Worm (Caenorhabditis elegans) whole organism, early embryonic: ENCODE data around the gene srz-104.

Experiments
- B0310.2 ChIP-seq: sonication (generic microtip); optimal IDR thresholded peaks from 2 replicates; lab custom pipeline; 2016; ENCODE audit warnings: mild to moderate bottlenecking, missing genetic modification characterization, missing compliant biosample characterization
- F13C5.2 ChIP-seq: sonication (generic microtip); optimal IDR thresholded peaks from 2 replicates; lab custom pipeline; 2017; ENCODE audit warnings: mild to moderate bottlenecking, missing genetic modification characterization, inconsistent platforms, missing compliant biosample characterization
- aly-1 ChIP-seq: sonication (generic microtip); optimal IDR thresholded peaks from 2 replicates; lab custom pipeline; 2016; ENCODE audit warnings: missing genetic modification characterization, missing compliant biosample characterization
- ama-1 ChIP-seq: fragments of 150-350 bp; optimal IDR thresholded peaks from 2 replicates; lab custom pipeline; 2014
- ceh-13 ChIP-seq: fragments of 200-800 bp; sonication (Bioruptor generic); optimal IDR thresholded peaks from 2 replicates; lab custom pipeline; 2018; ENCODE audit warnings: mild to moderate bottlenecking, missing genetic modification characterization, missing compliant biosample characterization
- ceh-36 ChIP-seq: sonication (generic microtip); optimal IDR thresholded peaks from 2 replicates; lab custom pipeline; 2016; ENCODE audit warnings: missing genetic modification characterization, inconsistent platforms, missing compliant biosample characterization
- ets-7 ChIP-seq: sonication (generic microtip); optimal IDR thresholded peaks from 2 replicates; lab custom pipeline; 2016; ENCODE audit warnings: missing genotype, missing genetic modification characterization, missing compliant biosample characterization
- flt-1 ChIP-seq: fragments of 200-800 bp; sonication (Bioruptor generic); IDR thresholded peaks from 2 replicates; pipeline ENCODE4 v1.3.6; 2022; ENCODE audit warnings: missing genetic modification characterization, missing compliant biosample characterization
- hmbx-1 ChIP-seq: sonication (generic microtip); optimal IDR thresholded peaks from 2 replicates; lab custom pipeline; 2016; ENCODE audit warnings: mild to moderate bottlenecking, missing genetic modification characterization, missing compliant biosample characterization
- hmg-4 ChIP-seq: fragments of 200-800 bp; sonication (Bioruptor generic); optimal IDR thresholded peaks from 2 replicates; lab custom pipeline; 2018; ENCODE audit warnings: mild to moderate bottlenecking, missing genetic modification characterization, missing compliant biosample characterization
- hnd-1 ChIP-seq: sonication (generic microtip); optimal IDR thresholded peaks from 2 replicates; lab custom pipeline; 2016; ENCODE audit warnings: missing genetic modification characterization, missing compliant biosample characterization
- pes-1 ChIP-seq: fragments of 200-800 bp; sonication (Bioruptor generic); IDR thresholded peaks from 2 replicates; pipeline ENCODE4 v1.3.6; 2022; ENCODE audit warnings: missing genetic modification reagents, missing genetic modification characterization, missing compliant biosample characterization
- scrt-1 ChIP-seq: fragments of 200-800 bp; sonication (Bioruptor generic); IDR thresholded peaks from 2 replicates; pipeline ENCODE4 v1.3.6; 2022; ENCODE audit warnings: missing genetic modification characterization, missing compliant biosample characterization
- sea-1 ChIP-seq: fragments of 200-800 bp; sonication (Bioruptor generic); conservative IDR thresholded peaks from 2 replicates; pipeline ENCODE4 v1.3.6; 2022; ENCODE audit warnings: missing genetic modification characterization, missing compliant biosample characterization
- tbx-11 ChIP-seq: fragments of 200-800 bp; sonication (Bioruptor generic); IDR thresholded peaks from 2 replicates; pipeline ENCODE4 v1.3.6; 2022; ENCODE audit warnings: missing genetic modification characterization, missing compliant biosample characterization
- tbx-37 ChIP-seq: fragments of 200-800 bp; sonication (Bioruptor generic); conservative IDR thresholded peaks from 2 replicates; pipeline ENCODE4 v1.3.6; 2022; ENCODE audit warnings: missing genetic modification reagents, missing genetic modification characterization, missing compliant biosample characterization
- tra-4 ChIP-seq: sonication (generic microtip); optimal IDR thresholded peaks from 2 replicates; lab custom pipeline; 2017; ENCODE audit warnings: missing genetic modification characterization, missing compliant biosample characterization

srz-104 gene

DNA sequence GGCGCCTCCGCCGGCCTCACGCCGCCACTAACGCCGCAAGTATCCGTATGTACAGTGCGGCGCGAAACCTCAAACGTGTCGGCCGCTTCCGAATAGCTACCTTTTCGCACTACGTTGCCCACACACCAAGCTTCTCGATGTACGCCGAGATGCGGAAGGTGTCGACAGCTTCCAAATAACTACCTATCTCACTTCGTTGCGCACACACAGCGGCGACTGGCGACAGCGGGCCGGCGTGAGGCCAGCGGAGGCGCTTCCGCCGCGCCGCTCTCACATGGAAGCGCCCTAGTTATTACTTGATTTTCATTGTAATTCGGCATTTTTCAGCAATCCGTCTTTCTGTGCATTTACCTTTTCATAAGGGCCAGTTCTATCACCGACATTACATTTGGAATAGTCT lies 7.0 kb downstream of the srz-104 start:
- TF ChIP-seq tbx-11 (GFP tag; lab: Robert Waterston, UW): no peak
- no peak for TF ChIP-seq B0310.2 (tag; lab: Kevin White, UChicago)
- no peak for TF ChIP-seq hnd-1
- TF ChIP-seq ama-1: no peak
- TF ChIP-seq ceh-13 (GFP tag; lab: Kevin White, UChicago): no peak
- TF ChIP-seq scrt-1: no peak
- no peak for TF ChIP-seq hmbx-1 (tag; lab: Kevin White, UChicago)
- no peak for TF ChIP-seq aly-1 (tag; lab: Kevin White, UChicago)
- 0 out of 2 replicates have a peak, but pooled peaks have one; percentile 5 for TF ChIP-seq sea-1 (GFP tag; lab: Robert Waterston, UW)

DNA sequence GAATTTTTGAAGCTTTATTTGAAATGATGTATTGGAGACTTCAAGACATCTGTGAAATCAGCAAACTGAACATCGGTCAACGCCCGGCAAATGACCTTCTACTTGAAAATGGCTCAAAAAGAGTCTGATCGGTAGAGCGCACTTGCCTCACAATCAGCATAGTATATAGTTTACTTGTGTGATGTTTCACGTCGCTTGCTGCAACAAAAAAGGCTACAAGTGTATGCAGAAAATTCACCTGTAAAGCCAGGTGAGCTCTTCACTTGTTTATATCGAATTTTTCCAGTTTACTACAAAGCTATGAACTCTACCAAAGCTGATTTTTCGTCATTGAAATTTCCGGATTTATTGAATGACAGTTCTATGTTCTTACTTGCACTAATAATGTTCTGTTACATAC lies 9.1 kb downstream of the srz-104 start, which contains the start of gene srz-71:
Gene srz-71, plus strand, starts transcription at position 301 of the 400 bp plus-strand sequence.
- no peak for TF ChIP-seq tra-4 (tag; lab: Kevin White, UChicago)

DNA sequence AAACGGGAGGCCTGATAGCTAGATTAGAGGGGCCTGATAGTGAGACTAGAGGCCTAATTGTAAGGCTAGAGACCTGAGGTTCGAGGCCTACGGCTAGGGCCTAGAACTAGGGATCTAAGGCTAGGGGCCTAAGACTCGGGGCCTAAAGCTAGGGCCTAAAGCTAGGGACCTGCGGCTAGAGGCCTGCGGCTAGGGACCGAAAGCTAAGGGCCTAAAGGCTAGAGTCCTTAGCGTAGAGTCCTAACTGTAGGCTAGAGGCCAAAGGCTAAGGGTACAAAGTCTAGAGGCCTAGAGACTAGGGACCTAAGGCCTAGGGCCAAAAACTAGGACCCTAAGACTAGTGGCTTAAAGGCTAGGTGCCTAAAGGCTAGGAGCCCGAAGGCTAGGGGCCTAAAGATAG lies 9.6 kb downstream of the srz-104 start:
- TF ChIP-seq tbx-11 (GFP tag; lab: Robert Waterston, UW): no peak
- TF ChIP-seq hmg-4 (GFP tag; lab: Kevin White, UChicago): no peak
- no peak for TF ChIP-seq hnd-1
- no peak for TF ChIP-seq hmbx-1 (tag; lab: Kevin White, UChicago)
- no peak for TF ChIP-seq pes-1 (GFP tag; lab: Robert Waterston, UW)
- TF ChIP-seq flt-1: no peak
- no peak for TF ChIP-seq ama-1
- no peak for TF ChIP-seq ets-7 (tag; lab: Kevin White, UChicago)
- no peak for TF ChIP-seq ceh-36
- no peak for TF ChIP-seq ceh-13 (GFP tag; lab: Kevin White, UChicago)
- TF ChIP-seq tra-4 (tag; lab: Kevin White, UChicago): no peak
- TF ChIP-seq B0310.2 (tag; lab: Kevin White, UChicago): no peak
- TF ChIP-seq sea-1 (GFP tag; lab: Robert Waterston, UW): no peak
- no peak for TF ChIP-seq tbx-37 (GFP tag; lab: Robert Waterston, UW)
- no peak for TF ChIP-seq scrt-1
- no peak for TF ChIP-seq aly-1 (tag; lab: Kevin White, UChicago)

DNA sequence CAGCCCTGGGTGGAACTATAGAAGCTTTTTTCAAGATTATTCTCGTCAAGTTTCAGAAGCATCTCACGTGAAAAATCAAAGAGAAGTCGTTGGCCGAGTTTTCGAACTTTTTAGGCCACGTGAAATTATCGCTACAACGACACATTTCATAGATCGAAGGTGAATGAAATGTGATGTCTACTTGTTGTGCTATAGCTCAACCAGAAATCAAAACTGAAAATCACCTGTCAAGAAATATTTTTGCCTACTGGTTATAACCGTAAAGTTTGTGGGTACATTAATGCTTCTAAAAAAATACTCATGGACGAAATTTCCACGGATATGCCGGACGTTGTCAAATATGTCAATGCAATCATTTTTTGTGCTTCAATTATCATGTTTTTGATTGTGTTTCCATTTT lies 11.6 kb downstream of the srz-104 start, which contains the start of gene srz-38:
Gene srz-38, plus strand, starts transcription at position 301 of the 400 bp plus-strand sequence.
- TF ChIP-seq F13C5.2 (tag; lab: Kevin White, UChicago): no peak

DNA sequence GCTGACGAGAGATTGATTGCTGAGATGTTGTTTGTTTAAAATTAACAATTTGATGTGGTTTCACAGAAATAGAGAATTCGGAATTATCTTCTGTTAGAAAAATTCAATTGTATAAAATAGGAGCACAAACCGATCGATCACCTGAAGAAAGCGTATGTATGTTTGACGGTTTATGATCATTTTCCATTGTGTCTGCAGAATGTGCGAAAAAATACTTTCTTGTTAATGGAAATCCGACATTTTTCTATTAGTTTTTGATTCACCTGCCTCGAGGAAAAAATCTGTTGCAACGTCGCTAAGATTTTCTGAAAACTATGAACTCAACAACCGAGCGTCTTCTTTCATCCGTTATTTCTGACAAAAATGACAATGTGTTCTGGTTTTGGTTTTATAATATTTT lies 13.2 kb downstream of the srz-104 start, which contains the start of gene C35D6.13:
Gene C35D6.13, plus strand, starts transcription at position 301 of the 400 bp plus-strand sequence.
- no peak for TF ChIP-seq sea-1 (GFP tag; lab: Robert Waterston, UW)
- TF ChIP-seq hmbx-1 (tag; lab: Kevin White, UChicago): no peak
- TF ChIP-seq ama-1: no peak
- TF ChIP-seq tbx-37 (GFP tag; lab: Robert Waterston, UW): no peak
- no peak for TF ChIP-seq flt-1
- TF ChIP-seq ceh-13 (GFP tag; lab: Kevin White, UChicago): no peak
- TF ChIP-seq tra-4 (tag; lab: Kevin White, UChicago): no peak
- TF ChIP-seq scrt-1: no peak
- TF ChIP-seq ets-7 (tag; lab: Kevin White, UChicago): no peak
- no peak for TF ChIP-seq hnd-1
- no peak for TF ChIP-seq tbx-11 (GFP tag; lab: Robert Waterston, UW)
- no peak for TF ChIP-seq aly-1 (tag; lab: Kevin White, UChicago)
- no peak for TF ChIP-seq hmg-4 (GFP tag; lab: Kevin White, UChicago)
- no peak for TF ChIP-seq ceh-36
- no peak for TF ChIP-seq F13C5.2 (tag; lab: Kevin White, UChicago)
- no peak for TF ChIP-seq B0310.2 (tag; lab: Kevin White, UChicago)
- TF ChIP-seq pes-1 (GFP tag; lab: Robert Waterston, UW): no peak

DNA sequence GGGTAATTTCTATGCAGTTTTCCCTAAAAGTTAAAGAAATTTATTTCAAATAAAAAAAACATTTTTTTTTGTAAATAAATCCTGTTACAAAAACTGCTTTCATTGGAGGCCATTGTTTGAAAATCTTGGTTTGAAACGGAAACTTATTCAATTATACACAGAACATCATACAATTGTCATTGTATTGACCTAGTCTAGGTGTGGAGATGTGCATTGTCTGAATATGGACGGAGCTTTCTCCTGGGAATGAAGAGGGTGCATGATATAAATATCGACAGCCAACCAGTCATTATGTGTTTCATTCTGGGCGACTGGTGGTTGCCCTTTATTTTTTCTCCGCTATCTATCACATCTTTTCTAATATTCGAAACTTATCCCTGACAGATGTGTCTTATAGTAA lies 23.0 kb downstream of the srz-104 start, which contains the start of gene C35D6.3:
Gene C35D6.3, plus strand, starts transcription at position 301 of the 400 bp plus-strand sequence.
- TF ChIP-seq hmbx-1 (tag; lab: Kevin White, UChicago) (no peak), flt-1 (no peak), tbx-37 (GFP tag; lab: Robert Waterston, UW) (no peak), ceh-36 (no peak), ceh-13 (GFP tag; lab: Kevin White, UChicago) (no peak), F13C5.2 (tag; lab: Kevin White, UChicago) (no peak), pes-1 (GFP tag; lab: Robert Waterston, UW) (no peak), ama-1 (no peak), aly-1 (tag; lab: Kevin White, UChicago) (no peak), hmg-4 (GFP tag; lab: Kevin White, UChicago) (no peak), tbx-11 (GFP tag; lab: Robert Waterston, UW) (no peak), tra-4 (tag; lab: Kevin White, UChicago) (no peak), sea-1 (GFP tag; lab: Robert Waterston, UW) (no peak), ets-7 (tag; lab: Kevin White, UChicago) (no peak), B0310.2 (tag; lab: Kevin White, UChicago) (no peak), hnd-1 (no peak)

DNA sequence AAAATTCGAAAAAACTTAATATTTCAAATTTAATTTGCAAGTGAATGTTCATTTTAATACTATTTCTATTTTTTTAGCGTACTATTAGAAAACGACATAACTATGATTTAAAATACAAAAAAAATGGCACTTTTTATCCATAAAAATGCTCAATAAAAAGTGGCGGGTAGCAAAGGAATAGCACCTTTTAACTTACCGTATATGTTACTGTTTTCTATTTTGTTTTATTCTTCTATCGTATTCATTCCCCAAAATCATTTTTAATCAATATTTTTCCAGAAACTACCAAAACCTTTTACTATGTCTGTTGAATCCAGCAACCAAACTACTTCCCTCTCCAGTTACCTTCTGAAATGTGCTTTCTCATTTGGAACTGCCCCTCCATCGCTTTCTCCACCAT lies 27.2 kb downstream of the srz-104 start, which contains the start of gene C35D6.4:
Gene C35D6.4, plus strand, starts transcription at position 301 of the 400 bp plus-strand sequence.
- TF ChIP-seq scrt-1 (no peak), sea-1 (GFP tag; lab: Robert Waterston, UW) (no peak), ama-1 (no peak), B0310.2 (tag; lab: Kevin White, UChicago) (no peak), hnd-1 (no peak), tbx-37 (GFP tag; lab: Robert Waterston, UW) (no peak), ets-7 (tag; lab: Kevin White, UChicago) (no peak), flt-1 (no peak), hmbx-1 (tag; lab: Kevin White, UChicago) (no peak), ceh-13 (GFP tag; lab: Kevin White, UChicago) (no peak)

DNA sequence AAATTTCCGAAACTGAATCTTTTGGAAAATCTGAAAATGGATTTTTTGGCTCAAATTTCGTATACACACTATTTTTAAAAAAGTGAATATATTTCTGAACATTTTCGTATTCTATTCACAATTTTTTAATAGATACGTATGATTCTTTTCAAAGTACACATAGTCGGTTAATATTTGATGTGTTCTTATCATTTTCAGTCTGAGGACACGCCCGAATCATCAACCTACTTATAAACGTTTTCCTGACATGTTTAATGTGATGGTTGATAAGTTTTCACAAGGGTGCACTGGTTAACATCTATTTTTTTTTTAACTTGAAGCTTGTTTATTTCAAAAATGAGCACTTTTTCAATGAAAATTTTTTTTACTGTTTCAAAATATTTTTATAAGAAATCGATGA lies 41.1 kb downstream of the srz-104 start:
- no peak for TF ChIP-seq ceh-13 (GFP tag; lab: Kevin White, UChicago)
- no peak for TF ChIP-seq hnd-1
- no peak for TF ChIP-seq tra-4 (tag; lab: Kevin White, UChicago)
